Worm (Caenorhabditis elegans) whole organism, midembryonic: Measurements from ENCODE around the gene nadk-2.

Experiments
- T22C8.4 ChIP-seq: fragments of 200-800 bp; sonication (Bioruptor generic); IDR thresholded peaks from 2 replicates; pipeline ENCODE4 v1.3.6; 2022; ENCODE audit warnings: missing genetic modification characterization, missing compliant biosample characterization
- cog-1 ChIP-seq: sonication (generic microtip); optimal IDR thresholded peaks from 2 replicates; lab custom pipeline; 2016; ENCODE audit warnings: missing genetic modification characterization, missing compliant biosample characterization
- flt-1 ChIP-seq: fragments of 200-800 bp; sonication (Bioruptor generic); IDR thresholded peaks from 2 replicates; pipeline ENCODE4 v1.3.6; 2022; ENCODE audit warnings: missing genetic modification characterization, missing compliant biosample characterization
- klf-2 ChIP-seq: fragments of 200-800 bp; sonication (Bioruptor generic); conservative IDR thresholded peaks from 2 replicates; pipeline ENCODE4 v1.3.6; 2022; ENCODE audit warnings: missing genetic modification reagents, missing genetic modification characterization, missing compliant biosample characterization
- med-1 ChIP-seq: sonication (generic microtip); optimal IDR thresholded peaks from 2 replicates; lab custom pipeline; 2017; ENCODE audit warnings: missing genetic modification characterization, mild to moderate bottlenecking, missing compliant biosample characterization, antibody characterized with exemption, missing genetic modification reagents; ENCODE audit not compliant: insufficient read depth
- ref-1 ChIP-seq: fragments of 200-800 bp; sonication (Bioruptor generic); conservative IDR thresholded peaks from 2 replicates; pipeline ENCODE4 v1.3.6; 2022; ENCODE audit warnings: missing genetic modification reagents, missing genetic modification characterization, missing compliant biosample characterization
- tab-1 ChIP-seq: fragments of 200-800 bp; sonication (Bioruptor generic); IDR thresholded peaks from 2 replicates; pipeline ENCODE4 v1.3.6; 2022; ENCODE audit warnings: missing genetic modification characterization, missing compliant biosample characterization
- ztf-23 ChIP-seq: fragments of 200-800 bp; sonication (Bioruptor generic); IDR thresholded peaks from 2 replicates; pipeline ENCODE4 v1.3.6; 2022; ENCODE audit warnings: missing genetic modification reagents, missing genetic modification characterization, missing compliant biosample characterization
- ztf-29 ChIP-seq: fragments of 200-800 bp; sonication (Bioruptor generic); IDR thresholded peaks from 2 replicates; pipeline ENCODE4 v1.3.6; 2022; ENCODE audit warnings: missing genetic modification reagents, missing genetic modification characterization, missing compliant biosample characterization

- TF ChIP-seq T22C8.4 (GFP tag; lab: Robert Waterston, UW): no peak
- TF ChIP-seq ztf-29 (GFP tag; lab: Robert Waterston, UW): no peak
- no peak for TF ChIP-seq cog-1 (tag; lab: Kevin White, UChicago)
- TF ChIP-seq med-1 (GFP tag; lab: Kevin White, UChicago): no peak
- TF ChIP-seq ref-1: no peak
- TF ChIP-seq flt-1 (GFP tag; lab: Robert Waterston, UW): no peak
- no peak for TF ChIP-seq tab-1 (GFP tag; lab: Robert Waterston, UW)
- no peak for TF ChIP-seq ztf-23 (GFP tag; lab: Robert Waterston, UW)
- no peak for TF ChIP-seq klf-2 (GFP tag; lab: Robert Waterston, UW)
These were observed 10.3 kb upstream of the nadk-2 start, which contains the start of gene tpi-1 for ce11 chrII:12039039-12039438.
